Fruit fly (Drosophila melanogaster): ENCODE results near the gene MtnE.
A peak's percentile ranks its signal among the peaks of the same experiment; 100 is the strongest.

DNA sequence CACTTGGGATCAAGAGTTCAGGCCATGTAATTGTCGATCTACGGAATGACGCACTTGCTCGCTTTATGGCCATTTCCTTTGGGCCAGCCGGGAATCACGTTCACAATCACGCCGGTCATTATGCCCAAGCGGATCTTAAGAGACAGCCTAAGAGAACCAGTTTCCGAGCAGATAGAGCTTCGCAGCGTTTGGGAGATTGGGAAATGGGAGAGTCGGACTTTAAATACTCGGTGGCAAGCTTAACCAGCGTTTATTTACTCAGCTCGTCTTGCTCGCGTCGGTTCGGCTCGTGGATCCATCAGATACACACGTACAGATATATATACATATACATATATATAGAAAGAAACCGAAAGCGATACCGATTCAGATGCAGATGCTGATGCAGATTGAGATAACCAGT, 31.0 kb upstream of the MtnE start:
- TF ChIP-seq Ets98B (GFP tag; IDR thresholded peaks at IDR 0.05) (peak; percentile 54; the same call in 1 of the 2 replicates), CG34367 (tag; optimal IDR thresholded peaks at IDR 0.05) (no peak), CG8159 (tag; optimal IDR thresholded peaks at IDR 0.05) (no peak), Pif1B (GFP tag; optimal IDR thresholded peaks at IDR 0.05) (peak; percentile 68), gl (tag; optimal IDR thresholded peaks at IDR 0.05) (no peak), fd96Ca (GFP tag; IDR thresholded peaks at IDR 0.05) (no peak; the same call in 2 of the 3 replicates), rn (GFP tag; IDR thresholded peaks at IDR 0.05) (no peak), EcR (GFP tag; optimal IDR thresholded peaks at IDR 0.05) (peak; percentile 54), CG14655 (GFP tag; optimal IDR thresholded peaks at IDR 0.05) (peak; percentile 16)

All from whole organism, pupa.